Fruit fly (Drosophila melanogaster): Measurements from ENCODE around the gene eIF4E1.

DNA sequence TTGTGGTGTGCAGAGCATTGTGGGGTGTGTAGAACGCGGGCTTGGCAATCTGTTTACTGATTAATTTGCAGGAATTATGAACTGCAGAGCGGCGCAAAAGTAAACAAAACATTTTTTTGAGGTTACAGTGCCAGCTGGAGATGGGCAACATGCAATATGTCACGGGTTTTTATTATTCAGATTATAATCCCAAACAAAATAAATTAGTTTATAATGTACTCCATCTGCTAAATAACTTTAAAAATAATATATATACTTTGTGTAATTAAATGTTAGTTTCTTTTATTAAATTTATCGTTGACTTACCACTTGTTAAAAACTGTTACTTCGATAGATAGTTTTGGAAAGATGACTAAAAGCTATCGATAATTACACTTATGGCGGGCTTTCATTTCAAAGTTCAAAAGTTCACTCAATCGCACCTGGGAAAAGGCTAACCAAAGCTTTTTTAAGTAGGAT, 31.3 kb downstream of the eIF4E1 start, which contains the start of gene Fdx1:
- TF ChIP-seq CG15269 (tag; optimal IDR thresholded peaks at IDR 0.05) (peak; percentile 53), Fer3 (tag; optimal IDR thresholded peaks at IDR 0.05) (peak; percentile 51), PHDP (tag; optimal IDR thresholded peaks at IDR 0.05) (peak; percentile 31), jing (GFP tag; optimal IDR thresholded peaks at IDR 0.05) (no peak), Tbp (GFP tag; optimal IDR thresholded peaks at IDR 0.05) (no peak), CG16813 (GFP tag; IDR thresholded peaks at IDR 0.05; ENCODE audit: partially characterized antibody) (peak; percentile 53; the same call in 2 of the 3 replicates), Oli (tag; optimal IDR thresholded peaks at IDR 0.05) (no peak), CG9727 (GFP tag; optimal IDR thresholded peaks at IDR 0.05) (no peak)
